Fruit fly (Drosophila melanogaster) whole organism, embryonic: ENCODE results near the gene CG3919.
A peak's percentile ranks its signal among the peaks of the same experiment; 100 is the strongest.

Source experiments
- BEAF-32 ChIP-seq: fragments of 200-800 bp; sonication (Bioruptor generic); optimal IDR thresholded peaks from 3 replicates; lab custom pipeline; 2017; ENCODE audit warnings: missing biosample characterization, missing genetic modification characterization, mild to moderate bottlenecking, moderate library complexity, missing genetic modification reagents
- Bgb ChIP-seq: fragments of 200-800 bp; sonication (Bioruptor generic); IDR thresholded peaks from 2 replicates; pipeline ENCODE4 v1.3.6; 2022; ENCODE audit warnings: missing biosample characterization, missing genetic modification characterization; ENCODE audit not compliant: partially characterized antibody
- CG10431 ChIP-seq: fragments of 200-800 bp; sonication (Bioruptor generic); optimal IDR thresholded peaks from 3 replicates; lab custom pipeline; 2018; ENCODE audit warnings: missing biosample characterization, mild to moderate bottlenecking, missing genetic modification characterization
- CG10462 ChIP-seq: fragments of 200-800 bp; sonication (Bioruptor generic); optimal IDR thresholded peaks from 2 replicates; lab custom pipeline; 2016; ENCODE audit warnings: missing biosample characterization, missing genetic modification characterization
- CG10565 ChIP-seq: fragments of 200-800 bp; sonication (Bioruptor generic); optimal IDR thresholded peaks from 3 replicates; lab custom pipeline; 2016; ENCODE audit warnings: missing biosample characterization, mild to moderate bottlenecking, missing genetic modification characterization
- CG12236 ChIP-seq: fragments of 200-800 bp; sonication (Bioruptor generic); optimal IDR thresholded peaks from 2 replicates; lab custom pipeline; 2016; ENCODE audit warnings: missing biosample characterization, missing genetic modification characterization
- CG14710 ChIP-seq: fragments of 200-800 bp; sonication (Bioruptor generic); optimal IDR thresholded peaks from 3 replicates; lab custom pipeline; 2019; ENCODE audit warnings: missing biosample characterization, mild to moderate bottlenecking, missing genetic modification characterization, moderate library complexity
- CG17385 ChIP-seq: fragments of 200-800 bp; sonication (Bioruptor generic); optimal IDR thresholded peaks from 3 replicates; lab custom pipeline; 2018; ENCODE audit warnings: missing biosample characterization, mild to moderate bottlenecking, missing genetic modification characterization
- CG2199 ChIP-seq: fragments of 200-800 bp; sonication (Bioruptor generic); IDR thresholded peaks from 3 replicates; pipeline ENCODE4 v1.3.6; 2022; ENCODE audit warnings: missing biosample characterization, missing genetic modification characterization
- CG31224 ChIP-seq: fragments of 200-800 bp; sonication (Bioruptor generic); IDR thresholded peaks from 2 replicates; pipeline ENCODE4 v1.3.6; 2022; ENCODE audit warnings: missing biosample characterization, missing genetic modification characterization
- CG31388 ChIP-seq: fragments of 200-800 bp; sonication (Bioruptor generic); optimal IDR thresholded peaks from 2 replicates; lab custom pipeline; 2016; ENCODE audit warnings: missing biosample characterization, missing genetic modification characterization
- CG3281 ChIP-seq: fragments of 200-800 bp; sonication (Bioruptor generic); optimal IDR thresholded peaks from 3 replicates; lab custom pipeline; 2017; ENCODE audit warnings: missing biosample characterization, mild to moderate bottlenecking, missing genetic modification characterization
- CG4404 ChIP-seq: fragments of 200-800 bp; sonication (Bioruptor generic); IDR thresholded peaks from 2 replicates; pipeline ENCODE4 v1.3.6; 2022; ENCODE audit warnings: missing biosample characterization, missing genetic modification characterization
- CG6654 ChIP-seq: fragments of 200-800 bp; sonication (Bioruptor generic); optimal IDR thresholded peaks from 2 replicates; lab custom pipeline; 2017; ENCODE audit warnings: missing biosample characterization, mild to moderate bottlenecking, missing genetic modification characterization
- CG6683 ChIP-seq: fragments of 200-800 bp; sonication (Bioruptor generic); optimal IDR thresholded peaks from 2 replicates; lab custom pipeline; 2017; ENCODE audit warnings: missing biosample characterization, mild to moderate bottlenecking, missing genetic modification characterization, missing genetic modification reagents
- CG6689 ChIP-seq: fragments of 200-800 bp; sonication (Bioruptor generic); IDR thresholded peaks from 2 replicates; pipeline ENCODE4 v1.3.6; 2022; ENCODE audit warnings: missing biosample characterization, missing genetic modification characterization
- CG7556 ChIP-seq: fragments of 200-800 bp; sonication (Bioruptor generic); optimal IDR thresholded peaks from 2 replicates; lab custom pipeline; 2017; ENCODE audit warnings: missing biosample characterization, mild to moderate bottlenecking, missing genetic modification characterization
- CG7745 ChIP-seq: fragments of 200-800 bp; sonication (Bioruptor generic); optimal IDR thresholded peaks from 2 replicates; lab custom pipeline; 2018; ENCODE audit warnings: missing biosample characterization, mild to moderate bottlenecking, missing genetic modification characterization, moderate library complexity
- CG8281 ChIP-seq: fragments of 200-800 bp; sonication (Bioruptor generic); optimal IDR thresholded peaks from 2 replicates; lab custom pipeline; 2018; ENCODE audit warnings: missing biosample characterization, mild to moderate bottlenecking, missing genetic modification characterization, moderate library complexity
- CG8359 ChIP-seq: fragments of 200-800 bp; sonication (Bioruptor generic); optimal IDR thresholded peaks from 2 replicates; lab custom pipeline; 2017; ENCODE audit warnings: missing biosample characterization, mild to moderate bottlenecking, missing genetic modification characterization, borderline replicate concordance
- CHES-1-like ChIP-seq: fragments of 200-800 bp; sonication (Bioruptor generic); optimal IDR thresholded peaks from 2 replicates; lab custom pipeline; 2016; ENCODE audit warnings: missing biosample characterization, missing genetic modification characterization
- Dbx ChIP-seq: fragments of 200-800 bp; sonication (Bioruptor generic); IDR thresholded peaks from 3 replicates; pipeline ENCODE4 v1.3.6; 2022; ENCODE audit warnings: missing biosample characterization, missing genetic modification characterization
- Dref ChIP-seq: fragments of 200-800 bp; sonication (Bioruptor generic); IDR thresholded peaks from 2 replicates; pipeline ENCODE4 v1.3.6; 2022; ENCODE audit warnings: missing biosample characterization, missing genetic modification characterization
- Fer2 ChIP-seq: fragments of 200-800 bp; sonication (Bioruptor generic); optimal IDR thresholded peaks from 2 replicates; lab custom pipeline; 2018; ENCODE audit warnings: missing biosample characterization, mild to moderate bottlenecking, missing genetic modification characterization, moderate library complexity
- Hsf ChIP-seq: fragments of 200-800 bp; sonication (Bioruptor generic); optimal IDR thresholded peaks from 3 replicates; lab custom pipeline; 2016; ENCODE audit warnings: missing biosample characterization, missing genetic modification characterization
- MESR4 ChIP-seq: fragments of 200-800 bp; sonication (Bioruptor generic); optimal IDR thresholded peaks from 2 replicates; lab custom pipeline; 2018; ENCODE audit warnings: missing biosample characterization, mild to moderate bottlenecking, missing genetic modification characterization, moderate library complexity
- Max ChIP-seq: fragments of 200-800 bp; sonication (Bioruptor generic); optimal IDR thresholded peaks from 2 replicates; lab custom pipeline; 2016; ENCODE audit warnings: missing biosample characterization, mild to moderate bottlenecking, missing genetic modification characterization
- Oaz ChIP-seq: fragments of 200-800 bp; sonication (Bioruptor generic); IDR thresholded peaks from 2 replicates; pipeline ENCODE4 v1.3.6; 2022; ENCODE audit warnings: missing biosample characterization, missing genetic modification characterization
- Rx ChIP-seq: fragments of 200-800 bp; sonication (Bioruptor generic); IDR thresholded peaks from 2 replicates; pipeline ENCODE4 v1.3.6; 2022; ENCODE audit warnings: missing biosample characterization, missing genetic modification characterization
- Sox102F ChIP-seq: fragments of 200-800 bp; sonication (Bioruptor generic); optimal IDR thresholded peaks from 2 replicates; lab custom pipeline; 2018; ENCODE audit warnings: missing biosample characterization, mild to moderate bottlenecking, missing genetic modification characterization, moderate library complexity
- Xbp1 ChIP-seq: fragments of 200-800 bp; sonication (Bioruptor generic); optimal IDR thresholded peaks from 3 replicates; lab custom pipeline; 2016; ENCODE audit warnings: missing biosample characterization, mild to moderate bottlenecking, missing genetic modification characterization
- bab2 ChIP-seq: fragments of 200-800 bp; sonication (Bioruptor generic); optimal IDR thresholded peaks from 2 replicates; lab custom pipeline; 2016; ENCODE audit warnings: missing biosample characterization, missing genetic modification characterization
- bbx ChIP-seq: fragments of 200-800 bp; sonication (Bioruptor generic); IDR thresholded peaks from 2 replicates; pipeline ENCODE4 v1.3.6; 2022; ENCODE audit warnings: missing biosample characterization, missing genetic modification characterization; ENCODE audit not compliant: partially characterized antibody
- chif ChIP-seq, 2 experiments: fragments of 200-800 bp; sonication (Bioruptor generic); optimal IDR thresholded peaks; 3 replicates each; lab custom pipeline; 2016; ENCODE audit warnings: missing biosample characterization in 2 of 2, missing genetic modification characterization in 2 of 2
- crp ChIP-seq, 2 experiments: fragments of 200-800 bp; sonication (Bioruptor generic); optimal IDR thresholded peaks; 2 replicates in 1 of 2; 3 replicates in 1 of 2; lab custom pipeline; 2017; ENCODE audit warnings: missing biosample characterization in 2 of 2, missing genetic modification characterization in 2 of 2, mild to moderate bottlenecking in 1 of 2, moderate library complexity in 1 of 2
- cwo ChIP-seq: fragments of 200-800 bp; sonication (Bioruptor generic); optimal IDR thresholded peaks from 3 replicates; lab custom pipeline; 2017; ENCODE audit warnings: missing biosample characterization, missing genetic modification characterization, mild to moderate bottlenecking, moderate library complexity, missing genetic modification reagents
- da ChIP-seq: fragments of 200-800 bp; sonication (Bioruptor generic); optimal IDR thresholded peaks from 2 replicates; lab custom pipeline; 2016; ENCODE audit warnings: missing biosample characterization, missing genetic modification characterization
- dati ChIP-seq: fragments of 200-800 bp; sonication (Bioruptor generic); IDR thresholded peaks from 2 replicates; pipeline ENCODE4 v1.3.6; 2022; ENCODE audit warnings: missing biosample characterization, missing genetic modification characterization
- fd96Cb ChIP-seq: fragments of 200-800 bp; sonication (Bioruptor generic); optimal IDR thresholded peaks from 2 replicates; lab custom pipeline; 2018; ENCODE audit warnings: missing biosample characterization, mild to moderate bottlenecking, missing genetic modification characterization, moderate library complexity
- ftz-f1 ChIP-seq: fragments of 200-800 bp; sonication (Bioruptor generic); optimal IDR thresholded peaks from 2 replicates; lab custom pipeline; 2016; ENCODE audit warnings: missing biosample characterization, missing genetic modification characterization
- gro ChIP-seq: fragments of 200-800 bp; sonication (Bioruptor generic); optimal IDR thresholded peaks from 2 replicates; lab custom pipeline; 2016; ENCODE audit warnings: missing biosample characterization, missing genetic modification characterization
- gsb ChIP-seq: fragments of 200-800 bp; sonication (Bioruptor generic); IDR thresholded peaks from 2 replicates; pipeline ENCODE4 v1.3.6; 2022; ENCODE audit warnings: missing biosample characterization, missing genetic modification characterization
- jigr1 ChIP-seq: fragments of 200-800 bp; sonication (Bioruptor generic); IDR thresholded peaks from 3 replicates; pipeline ENCODE4 v1.3.6; 2022; ENCODE audit warnings: missing biosample characterization, missing genetic modification characterization
- mam ChIP-seq: fragments of 200-800 bp; sonication (Bioruptor generic); optimal IDR thresholded peaks from 3 replicates; lab custom pipeline; 2016; ENCODE audit warnings: missing biosample characterization, missing genetic modification characterization
- onecut ChIP-seq: fragments of 200-800 bp; sonication (Bioruptor generic); IDR thresholded peaks from 2 replicates; pipeline ENCODE4 v1.3.6; 2022; ENCODE audit warnings: missing biosample characterization, missing genetic modification characterization
- schlank ChIP-seq: fragments of 200-800 bp; sonication (Bioruptor generic); optimal IDR thresholded peaks from 2 replicates; lab custom pipeline; 2018; ENCODE audit warnings: missing biosample characterization, mild to moderate bottlenecking, missing genetic modification characterization
- stwl ChIP-seq: fragments of 200-800 bp; sonication (Bioruptor generic); optimal IDR thresholded peaks from 3 replicates; lab custom pipeline; 2018; ENCODE audit warnings: missing biosample characterization, mild to moderate bottlenecking, missing genetic modification characterization, moderate library complexity
- toy ChIP-seq: fragments of 200-800 bp; sonication (Bioruptor generic); IDR thresholded peaks from 2 replicates; pipeline ENCODE4 v1.3.6; 2022; ENCODE audit warnings: missing biosample characterization, missing genetic modification characterization
- unpg ChIP-seq: fragments of 200-800 bp; sonication (Bioruptor generic); optimal IDR thresholded peaks from 3 replicates; lab custom pipeline; 2018; ENCODE audit warnings: missing biosample characterization, mild to moderate bottlenecking, missing genetic modification characterization, moderate library complexity

Gene CG3919

dm6 chr3L:14448321-14449043 lies 38.1 kb downstream of the CG3919 start (continued):
- TF ChIP-seq fd96Cb (tag; lab: Kevin White, UChicago), result peak; percentile 94
- peak; percentile 15 for TF ChIP-seq gro (GFP tag; lab: Kevin White, UChicago)
- TF ChIP-seq chif (GFP tag; optimal IDR thresholded peaks at IDR 0.05; lab: Kevin White, UChicago), result peak; percentile 81 to 95
- TF ChIP-seq Sox102F (GFP tag; lab: Kevin White, UChicago), result peak; percentile 94
- TF ChIP-seq MESR4, result peak; percentile 40
- TF ChIP-seq CG2199 (GFP tag; lab: Robert Waterston, UW), result peak; percentile 82; the same call in 1 of the 3 replicates
- peak; percentile 93 for TF ChIP-seq Hsf (GFP tag; lab: Kevin White, UChicago)
- peak; percentile 72 for TF ChIP-seq mam
- TF ChIP-seq CG8281 (tag; lab: Kevin White, UChicago), result peak; percentile 64
- peak; percentile 84 for TF ChIP-seq CG31388 (GFP tag; lab: Kevin White, UChicago)
- TF ChIP-seq bbx (GFP tag; lab: Robert Waterston, UW), result no peak
- TF ChIP-seq CG10462, result peak; percentile 93
- peak; percentile 51 for TF ChIP-seq CG10431 (GFP tag; lab: Kevin White, UChicago)
- peak; percentile 86 for TF ChIP-seq CG4404 (GFP tag; lab: Robert Waterston, UW)
- no peak for TF ChIP-seq cwo
- TF ChIP-seq Dbx (GFP tag; lab: Robert Waterston, UW), result no peak
- peak; percentile 25; the same call in 1 of the 3 replicates for TF ChIP-seq jigr1
- peak; percentile 77 for TF ChIP-seq gsb (GFP tag; lab: Robert Waterston, UW)
- TF ChIP-seq stwl (tag; lab: Kevin White, UChicago), result peak; percentile 75
- no peak for TF ChIP-seq BEAF-32
- TF ChIP-seq Rx (GFP tag; lab: Robert Waterston, UW), result peak; percentile 87
- TF ChIP-seq toy (GFP tag; lab: Robert Waterston, UW), result peak; percentile 55; the same call in 1 of the 2 replicates
- peak; percentile 83 for TF ChIP-seq Oaz
- no peak for TF ChIP-seq CG3281 (GFP tag; lab: Kevin White, UChicago)
- TF ChIP-seq CG12236 (GFP tag; lab: Kevin White, UChicago), result peak; percentile 80
- peak; percentile 60 for TF ChIP-seq CG7745 (tag; lab: Kevin White, UChicago)
- TF ChIP-seq schlank (tag; lab: Kevin White, UChicago), result no peak
- peak; percentile 52; the same call in 1 of the 2 replicates for TF ChIP-seq CG31224 (GFP tag; lab: Robert Waterston, UW)
- TF ChIP-seq CG17385 (GFP tag; lab: Kevin White, UChicago), result peak; percentile 86
- no peak for TF ChIP-seq Bgb (GFP tag; lab: Robert Waterston, UW)
- TF ChIP-seq CG6654, result peak; percentile 53
- TF ChIP-seq da (GFP tag; lab: Kevin White, UChicago), result peak; percentile 81
- no peak for TF ChIP-seq Dref
- TF ChIP-seq unpg (GFP tag; lab: Kevin White, UChicago), result peak; percentile 97
- TF ChIP-seq ftz-f1 (GFP tag; lab: Kevin White, UChicago), result no peak
- TF ChIP-seq CG6683 (GFP tag; lab: Kevin White, UChicago), result no peak
- peak; percentile 93 for TF ChIP-seq Xbp1 (GFP tag; lab: Kevin White, UChicago)
- peak; percentile 74 for TF ChIP-seq CHES-1-like
- TF ChIP-seq bab2, result peak; percentile 86
- peak; percentile 77 for TF ChIP-seq dati (GFP tag; lab: Robert Waterston, UW)
- TF ChIP-seq CG14710 (tag; lab: Kevin White, UChicago), result peak; percentile 94
- peak; percentile 84 for TF ChIP-seq Max
- TF ChIP-seq CG10565 (GFP tag; lab: Kevin White, UChicago), result peak; percentile 81
- TF ChIP-seq onecut (GFP tag; lab: Robert Waterston, UW), result peak; percentile 86
- peak; percentile 90 for TF ChIP-seq CG6689 (GFP tag; lab: Robert Waterston, UW)
- peak; percentile 89 for TF ChIP-seq CG7556 (GFP tag; lab: Kevin White, UChicago)
- TF ChIP-seq Fer2 (tag; lab: Kevin White, UChicago), result peak; percentile 43
- peak in 1 of 2 experiments; percentile 52 for TF ChIP-seq crp (GFP tag; optimal IDR thresholded peaks at IDR 0.05; lab: Kevin White, UChicago)
- TF ChIP-seq CG8359 (GFP tag; lab: Kevin White, UChicago), result peak; percentile 83
